Worm (Caenorhabditis elegans): ENCODE results near the gene F39C12.1.

The F39C12.1 gene

DNA sequence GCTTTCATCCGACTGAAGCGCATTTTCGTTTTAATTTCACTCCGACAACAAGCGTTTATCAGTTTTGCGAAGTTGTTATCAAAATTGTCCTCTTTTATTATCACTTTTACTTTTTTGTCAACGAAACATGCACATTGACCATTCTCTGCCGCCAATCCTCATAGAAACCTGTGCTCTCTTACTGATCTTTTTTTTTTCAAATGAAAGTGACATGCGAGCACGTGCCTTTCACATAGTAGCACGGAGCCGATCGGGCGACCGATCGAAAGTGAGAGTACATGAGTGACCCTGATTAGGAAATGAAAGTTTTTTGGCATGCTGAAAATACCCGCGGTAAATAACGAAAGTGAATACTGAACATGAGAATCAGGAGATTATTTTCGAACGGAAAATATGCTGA lies 58.9 kb downstream of the F39C12.1 start:
- no peak for TF ChIP-seq pha-4 (tag; optimal IDR thresholded peaks at IDR 0.05)
- no peak for TF ChIP-seq ekl-4 (GFP tag; IDR thresholded peaks at IDR 0.05)
- TF ChIP-seq hmg-1.2 (GFP tag; IDR thresholded peaks at IDR 0.05): peak; percentile 47
- TF ChIP-seq ztf-25 (GFP tag; IDR thresholded peaks at IDR 0.05): no peak
- TF ChIP-seq athp-1 (tag; optimal IDR thresholded peaks at IDR 0.05): no peak
- no peak for TF ChIP-seq rpc-1 (optimal IDR thresholded peaks at IDR 0.05)
- no peak for TF ChIP-seq rpc-1 (tag; optimal IDR thresholded peaks at IDR 0.05)
- no peak for TF ChIP-seq madf-8 (GFP tag; conservative IDR thresholded peaks at IDR 0.05)
- TF ChIP-seq him-1 (tag; optimal IDR thresholded peaks at IDR 0.05): no peak
- no peak for TF ChIP-seq gei-17 (GFP tag; optimal IDR thresholded peaks at IDR 0.05)
- TF ChIP-seq dpff-1 (tag; optimal IDR thresholded peaks at IDR 0.05): no peak
- TF ChIP-seq nhr-27 (tag; optimal IDR thresholded peaks at IDR 0.05): no peak
- TF ChIP-seq F10E7.11 (tag; optimal IDR thresholded peaks at IDR 0.05): no peak
- no peak for TF ChIP-seq T07F8.4 (tag; optimal IDR thresholded peaks at IDR 0.05)
- no peak for TF ChIP-seq F23B12.7 (tag; optimal IDR thresholded peaks at IDR 0.05; ENCODE audit: insufficient read depth)
- no peak for TF ChIP-seq lsl-1 (GFP tag; optimal IDR thresholded peaks at IDR 0.05)
- TF ChIP-seq madf-6 (GFP tag; IDR thresholded peaks at IDR 0.05): no peak
- TF ChIP-seq tlf-1 (GFP tag; optimal IDR thresholded peaks at IDR 0.05): peak; percentile 12
- TF ChIP-seq ceh-100 (GFP tag; IDR thresholded peaks at IDR 0.05): no peak
- TF ChIP-seq F57A8.1 (GFP tag; optimal IDR thresholded peaks at IDR 0.05): no peak
- TF ChIP-seq ZK185.1 (tag; optimal IDR thresholded peaks at IDR 0.05; ENCODE audit: poor library complexity, severe bottlenecking): peak; percentile 2
- TF ChIP-seq sptf-2 (GFP tag; optimal IDR thresholded peaks at IDR 0.05): no peak
- no peak for TF ChIP-seq zim-3 (tag; optimal IDR thresholded peaks at IDR 0.05)
- TF ChIP-seq F39B2.1 (GFP tag; IDR thresholded peaks at IDR 0.05): no peak
- no peak for TF ChIP-seq lin-54 (GFP tag; optimal IDR thresholded peaks at IDR 0.05)
- no peak for TF ChIP-seq nfya-2 (GFP tag; IDR thresholded peaks at IDR 0.05)
- no peak for TF ChIP-seq F52B5.7 (tag; optimal IDR thresholded peaks at IDR 0.05)
- TF ChIP-seq sea-2 (GFP tag; IDR thresholded peaks at IDR 0.05): no peak
- TF ChIP-seq ceh-79 (tag; optimal IDR thresholded peaks at IDR 0.05): no peak
- no peak for TF ChIP-seq K12H6.12 (tag; optimal IDR thresholded peaks at IDR 0.05)
- 0 out of 2 replicates have a peak, but pooled peaks have one; percentile 28 for TF ChIP-seq egl-44 (GFP tag; IDR thresholded peaks at IDR 0.05)
- TF ChIP-seq snpc-4 (GFP tag; optimal IDR thresholded peaks at IDR 0.05): no peak
- no peak for TF ChIP-seq snpc-4 (tag; optimal IDR thresholded peaks at IDR 0.05)
- TF ChIP-seq unc-62 (GFP tag; optimal IDR thresholded peaks at IDR 0.05): peak; percentile 81
- no peak for TF ChIP-seq ceh-91 (GFP tag; IDR thresholded peaks at IDR 0.05)
- TF ChIP-seq xnd-1 (tag; optimal IDR thresholded peaks at IDR 0.05): no peak
- no peak for TF ChIP-seq snpc-1.3 (tag; optimal IDR thresholded peaks at IDR 0.05; ENCODE audit: insufficient read depth)
- TF ChIP-seq ama-1 (optimal IDR thresholded peaks at IDR 0.05): no peak
- TF ChIP-seq ama-1 (GFP tag; optimal IDR thresholded peaks at IDR 0.05): no peak
- no peak for TF ChIP-seq B0035.1 (tag; optimal IDR thresholded peaks at IDR 0.05)
- TF ChIP-seq mcd-1 (GFP tag; IDR thresholded peaks at IDR 0.05): no peak
- no peak for TF ChIP-seq mes-4 (tag; optimal IDR thresholded peaks at IDR 0.05)
- no peak for TF ChIP-seq attf-6 (GFP tag; IDR thresholded peaks at IDR 0.05)
- no peak for TF ChIP-seq akir-1 (GFP tag; optimal IDR thresholded peaks at IDR 0.05)
- TF ChIP-seq bed-2 (GFP tag; IDR thresholded peaks at IDR 0.05): no peak
- no peak for TF ChIP-seq lsy-27 (tag; optimal IDR thresholded peaks at IDR 0.05; ENCODE audit: borderline replicate concordance, insufficient read depth)
- TF ChIP-seq hrde-1 (tag; optimal IDR thresholded peaks at IDR 0.05; ENCODE audit: borderline replicate concordance): no peak
- no peak for TF ChIP-seq hlh-26 (GFP tag; conservative IDR thresholded peaks at IDR 0.05)
- no peak for TF ChIP-seq mel-28 (tag; optimal IDR thresholded peaks at IDR 0.05; ENCODE audit: borderline replicate concordance)
- peak; percentile 79 for TF ChIP-seq atf-7 (tag; optimal IDR thresholded peaks at IDR 0.05)
